Fruit fly (Drosophila melanogaster) whole organism, pupa: Measurements from ENCODE around the gene phtm.

Experiments used
- CG10348 ChIP-seq: fragments of 200-800 bp; sonication (Bioruptor generic); IDR thresholded peaks from 2 replicates; pipeline ENCODE4 v1.3.6; 2022; ENCODE audit warnings: missing biosample characterization, missing genetic modification characterization
- CG12605 ChIP-seq: fragments of 200-800 bp; sonication (Bioruptor generic); IDR thresholded peaks from 2 replicates; pipeline ENCODE4 v1.3.6; 2022; ENCODE audit warnings: missing biosample characterization, missing genetic modification characterization
- CG13204 ChIP-seq: fragments of 200-800 bp; sonication (Bioruptor generic); optimal IDR thresholded peaks from 2 replicates; lab custom pipeline; 2018; ENCODE audit warnings: missing biosample characterization, mild to moderate bottlenecking, missing genetic modification characterization, moderate library complexity
- CG17806 ChIP-seq: fragments of 200-800 bp; sonication (Bioruptor generic); optimal IDR thresholded peaks from 2 replicates; lab custom pipeline; 2018; ENCODE audit warnings: missing biosample characterization, mild to moderate bottlenecking, missing genetic modification characterization, moderate library complexity
- CG8301 ChIP-seq: fragments of 200-800 bp; sonication (Bioruptor generic); optimal IDR thresholded peaks from 2 replicates; lab custom pipeline; 2018; ENCODE audit warnings: missing biosample characterization, mild to moderate bottlenecking, missing genetic modification characterization
- Pif1A ChIP-seq: fragments of 200-800 bp; sonication (Bioruptor generic); optimal IDR thresholded peaks from 3 replicates; lab custom pipeline; 2016; ENCODE audit warnings: missing biosample characterization, missing genetic modification characterization
- Pif1B ChIP-seq: fragments of 200-800 bp; sonication (Bioruptor generic); optimal IDR thresholded peaks from 3 replicates; lab custom pipeline; 2016; ENCODE audit warnings: missing biosample characterization, missing genetic modification characterization
- Snoo ChIP-seq: fragments of 200-800 bp; sonication (Bioruptor generic); optimal IDR thresholded peaks from 3 replicates; lab custom pipeline; 2017; ENCODE audit warnings: missing biosample characterization, mild to moderate bottlenecking, missing genetic modification characterization, inconsistent platforms
- gl ChIP-seq: fragments of 200-800 bp; sonication (Bioruptor generic); optimal IDR thresholded peaks from 2 replicates; lab custom pipeline; 2018; ENCODE audit warnings: missing biosample characterization, mild to moderate bottlenecking, missing genetic modification characterization
- rn ChIP-seq: fragments of 200-800 bp; sonication (Bioruptor generic); IDR thresholded peaks from 2 replicates; pipeline ENCODE4 v1.3.6; 2022; ENCODE audit warnings: missing biosample characterization, missing genetic modification characterization

dm6 chrX:18669811-18670477, 15.6 kb upstream of the phtm start:
- TF ChIP-seq CG17806 (no peak), gl (tag; lab: Kevin White, UChicago) (no peak), CG12605 (GFP tag; lab: Robert Waterston, UW) (no peak), Pif1B (GFP tag; lab: Kevin White, UChicago) (no peak), Pif1A (GFP tag; lab: Kevin White, UChicago) (no peak), Snoo (tag; lab: Kevin White, UChicago) (no peak), CG8301 (tag; lab: Kevin White, UChicago) (no peak), CG10348 (GFP tag; lab: Robert Waterston, UW) (no peak), CG13204 (GFP tag; lab: Kevin White, UChicago) (no peak), rn (GFP tag; lab: Robert Waterston, UW) (no peak)
